Fruit fly (Drosophila melanogaster): Measurements from ENCODE around the gene ppk28.

ppk28 gene

dm6 chrX:16782175-16782916, 23.5 kb upstream of the ppk28 start (continued):
- peak in 1 of 2 experiments; percentile 3 for TF ChIP-seq crp (GFP tag; optimal IDR thresholded peaks at IDR 0.05)
- peak; percentile 63 for TF ChIP-seq Hsf (GFP tag; optimal IDR thresholded peaks at IDR 0.05)
- no peak for TF ChIP-seq CG10431 (GFP tag; optimal IDR thresholded peaks at IDR 0.05)
- TF ChIP-seq gsb-n (tag; optimal IDR thresholded peaks at IDR 0.05), result peak; percentile 5
- TF ChIP-seq trem (tag; optimal IDR thresholded peaks at IDR 0.05), result no peak
- no peak for TF ChIP-seq bbx (GFP tag; IDR thresholded peaks at IDR 0.05; ENCODE audit: partially characterized antibody)
- TF ChIP-seq nau (GFP tag; optimal IDR thresholded peaks at IDR 0.05), result peak; percentile 11
- no peak for TF ChIP-seq pros (GFP tag; optimal IDR thresholded peaks at IDR 0.05)
- no peak for TF ChIP-seq eve (GFP tag; optimal IDR thresholded peaks at IDR 0.05)
- TF ChIP-seq CG12391 (tag; optimal IDR thresholded peaks at IDR 0.05), result peak; percentile 47
- no peak for TF ChIP-seq CG6683 (GFP tag; optimal IDR thresholded peaks at IDR 0.05)
- 0 out of 3 replicates have a peak, but pooled peaks have one; percentile 19 for TF ChIP-seq CG11560 (tag; IDR thresholded peaks at IDR 0.05)
- TF ChIP-seq CkIIα-i1 (GFP tag; IDR thresholded peaks at IDR 0.05), result no peak
- no peak for TF ChIP-seq GATAe (GFP tag; conservative IDR thresholded peaks at IDR 0.05)
- no peak for TF ChIP-seq fd64A (GFP tag; optimal IDR thresholded peaks at IDR 0.05)
- 0 out of 2 replicates have a peak, but pooled peaks have one; percentile 21 for TF ChIP-seq H2.0 (GFP tag; IDR thresholded peaks at IDR 0.05)
- TF ChIP-seq CG10979 (tag; optimal IDR thresholded peaks at IDR 0.05), result peak; percentile 34
- peak; percentile 45 for TF ChIP-seq mirr (GFP tag; optimal IDR thresholded peaks at IDR 0.05)
- no peak for TF ChIP-seq CG11085 (GFP tag; IDR thresholded peaks at IDR 0.05)
- no peak for TF ChIP-seq CG1832 (GFP tag; optimal IDR thresholded peaks at IDR 0.05)
- TF ChIP-seq twi (tag; optimal IDR thresholded peaks at IDR 0.05), result no peak
- TF ChIP-seq Doc3 (GFP tag; IDR thresholded peaks at IDR 0.05; ENCODE audit: partially characterized antibody), result no peak
- peak; percentile 55; the same call in 1 of the 3 replicates for TF ChIP-seq so (GFP tag; IDR thresholded peaks at IDR 0.05)
- no peak for TF ChIP-seq CTCF (GFP tag; optimal IDR thresholded peaks at IDR 0.05)
- TF ChIP-seq CG9876 (GFP tag; optimal IDR thresholded peaks at IDR 0.05), result peak; percentile 39
- TF ChIP-seq klu (GFP tag; IDR thresholded peaks at IDR 0.05), result no peak
- no peak for TF ChIP-seq Vsx1 (GFP tag; optimal IDR thresholded peaks at IDR 0.05)
- TF ChIP-seq az2 (GFP tag; optimal IDR thresholded peaks at IDR 0.05), result peak; percentile 56
- TF ChIP-seq PHDP (tag; optimal IDR thresholded peaks at IDR 0.05), result peak; percentile 52
- peak; percentile 61; the same call in 2 of the 3 replicates for TF ChIP-seq tgo (GFP tag; IDR thresholded peaks at IDR 0.05)
- no peak for TF ChIP-seq CG4404 (GFP tag; IDR thresholded peaks at IDR 0.05)
- no peak for TF ChIP-seq pita (GFP tag; optimal IDR thresholded peaks at IDR 0.05)
- no peak for TF ChIP-seq sqz (GFP tag; optimal IDR thresholded peaks at IDR 0.05)
- TF ChIP-seq yki (optimal IDR thresholded peaks at IDR 0.05), result no peak
- peak; percentile 41 for TF ChIP-seq mam (GFP tag; optimal IDR thresholded peaks at IDR 0.05)
- TF ChIP-seq z (GFP tag; IDR thresholded peaks at IDR 0.05), result peak; percentile 75; the same call in 1 of the 3 replicates
- peak; percentile 49 for TF ChIP-seq CG18262 (tag; optimal IDR thresholded peaks at IDR 0.05)
- peak; percentile 62; the same call in 1 of the 2 replicates for TF ChIP-seq slbo (GFP tag; IDR thresholded peaks at IDR 0.05)
- no peak for TF ChIP-seq CG15073 (GFP tag; optimal IDR thresholded peaks at IDR 0.05)
- TF ChIP-seq Stat92E (GFP tag; optimal IDR thresholded peaks at IDR 0.05), result no peak
- TF ChIP-seq CG12299 (tag; optimal IDR thresholded peaks at IDR 0.05), result no peak
- TF ChIP-seq CG33557 (GFP tag; optimal IDR thresholded peaks at IDR 0.05), result no peak
- TF ChIP-seq Deaf1 (tag; optimal IDR thresholded peaks at IDR 0.05), result peak; percentile 57
- TF ChIP-seq CG2129 (GFP tag; IDR thresholded peaks at IDR 0.05; ENCODE audit: partially characterized antibody), result no peak
- TF ChIP-seq tx (GFP tag; optimal IDR thresholded peaks at IDR 0.05), result peak; percentile 52
- peak; percentile 29 for TF ChIP-seq CG12104 (GFP tag; optimal IDR thresholded peaks at IDR 0.05)
- TF ChIP-seq Nf-YC (tag; optimal IDR thresholded peaks at IDR 0.05), result peak; percentile 18
- no peak for TF ChIP-seq jing (GFP tag; optimal IDR thresholded peaks at IDR 0.05)
- TF ChIP-seq CG8944 (GFP tag; optimal IDR thresholded peaks at IDR 0.05), result peak; percentile 37
- peak; percentile 5 for TF ChIP-seq her (GFP tag; optimal IDR thresholded peaks at IDR 0.05)

All from whole organism, embryonic.